Fruit fly (Drosophila melanogaster): ENCODE data around the gene CG7910.
A peak's percentile ranks its signal among the peaks of the same experiment; 100 is the strongest.

The CG7910 gene

DNA sequence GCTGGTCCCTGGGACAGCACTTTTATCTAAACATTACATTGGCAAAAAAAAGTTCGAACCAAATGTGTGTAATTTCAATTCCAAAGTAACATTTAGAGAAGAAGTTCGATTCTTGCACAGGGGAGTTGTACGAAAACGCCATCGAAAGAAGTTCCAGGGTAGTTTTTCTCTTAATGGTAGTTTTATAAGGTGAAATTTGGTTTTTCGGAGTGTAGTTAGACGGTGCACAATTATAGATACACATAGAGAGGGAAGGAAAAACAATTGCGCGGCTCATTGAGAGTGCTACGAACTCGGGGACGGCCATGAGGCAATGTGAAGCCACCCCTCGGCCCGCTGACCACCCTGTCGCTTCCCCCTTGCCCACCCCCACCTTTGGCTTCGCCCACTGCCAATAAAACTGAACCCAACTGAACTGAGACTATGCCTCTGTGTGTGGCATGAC, 23.2 kb downstream of the CG7910 start (continued):
- TF ChIP-seq CG6854 (GFP tag; optimal IDR thresholded peaks at IDR 0.05): no peak
- peak; percentile 18 for TF ChIP-seq Hr39 (GFP tag; optimal IDR thresholded peaks at IDR 0.05)
- no peak for TF ChIP-seq Sox102F (GFP tag; optimal IDR thresholded peaks at IDR 0.05)
- peak; percentile 64 for TF ChIP-seq CG6276 (GFP tag; optimal IDR thresholded peaks at IDR 0.05)
- peak; percentile 9 for TF ChIP-seq esn (GFP tag; optimal IDR thresholded peaks at IDR 0.05)
- TF ChIP-seq CG3919 (GFP tag; optimal IDR thresholded peaks at IDR 0.05): peak; percentile 50
- TF ChIP-seq CG3032 (tag; optimal IDR thresholded peaks at IDR 0.05): no peak
- peak; percentile 86 for TF ChIP-seq eg (GFP tag; IDR thresholded peaks at IDR 0.05)
- TF ChIP-seq Hr38 (GFP tag; optimal IDR thresholded peaks at IDR 0.05): no peak
- peak; percentile 74 for TF ChIP-seq CG32006 (GFP tag; optimal IDR thresholded peaks at IDR 0.05)
- TF ChIP-seq Gug (GFP tag; IDR thresholded peaks at IDR 0.05): peak; percentile 67
- TF ChIP-seq CG6808 (GFP tag; optimal IDR thresholded peaks at IDR 0.05): no peak
- peak; percentile 53 for TF ChIP-seq achi (GFP tag; optimal IDR thresholded peaks at IDR 0.05)
- TF ChIP-seq CG10631 (GFP tag; optimal IDR thresholded peaks at IDR 0.05): peak; percentile 44
- TF ChIP-seq CG6792 (GFP tag; optimal IDR thresholded peaks at IDR 0.05): peak; percentile 5
- TF ChIP-seq dsx (GFP tag; optimal IDR thresholded peaks at IDR 0.05; ENCODE audit: poor library complexity, severe bottlenecking): no peak
- no peak for TF ChIP-seq CG11762 (GFP tag; optimal IDR thresholded peaks at IDR 0.05; ENCODE audit: insufficient read depth)
- peak; percentile 11 for TF ChIP-seq CG7368 (GFP tag; optimal IDR thresholded peaks at IDR 0.05)
- TF ChIP-seq fd59A (GFP tag; optimal IDR thresholded peaks at IDR 0.05): no peak
- peak; percentile 81 for TF ChIP-seq Eip78C (GFP tag)
- peak; percentile 46 for TF ChIP-seq OdsH (GFP tag; optimal IDR thresholded peaks at IDR 0.05)
- TF ChIP-seq topi (GFP tag; optimal IDR thresholded peaks at IDR 0.05): no peak
- TF ChIP-seq CG15336 (GFP tag; IDR thresholded peaks at IDR 0.05): peak; percentile 82

DNA sequence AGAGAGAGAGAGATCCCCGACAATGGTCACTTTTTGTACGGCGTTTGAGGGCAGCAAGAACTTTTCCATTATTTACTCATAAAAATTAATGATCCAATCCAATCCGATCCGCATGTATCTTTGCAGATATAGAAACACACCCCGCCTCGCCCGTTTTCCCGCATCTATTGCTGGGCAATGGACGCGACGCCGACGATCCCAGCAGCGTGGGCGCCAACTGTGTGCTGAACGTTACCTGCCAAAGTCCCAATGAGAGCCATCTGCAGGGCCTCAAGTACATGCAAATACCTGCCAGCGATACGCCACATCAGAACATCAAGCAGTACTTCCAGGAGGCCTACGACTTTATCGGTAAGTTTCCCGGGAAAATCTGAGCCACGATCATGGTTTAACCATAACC, 23.9 kb downstream of the CG7910 start:
- no peak for TF ChIP-seq CG11902 (GFP tag; optimal IDR thresholded peaks at IDR 0.05)
- TF ChIP-seq CG6163 (GFP tag; IDR thresholded peaks at IDR 0.05): 0 out of 3 replicates have a peak, but pooled peaks have one; percentile 35

DNA sequence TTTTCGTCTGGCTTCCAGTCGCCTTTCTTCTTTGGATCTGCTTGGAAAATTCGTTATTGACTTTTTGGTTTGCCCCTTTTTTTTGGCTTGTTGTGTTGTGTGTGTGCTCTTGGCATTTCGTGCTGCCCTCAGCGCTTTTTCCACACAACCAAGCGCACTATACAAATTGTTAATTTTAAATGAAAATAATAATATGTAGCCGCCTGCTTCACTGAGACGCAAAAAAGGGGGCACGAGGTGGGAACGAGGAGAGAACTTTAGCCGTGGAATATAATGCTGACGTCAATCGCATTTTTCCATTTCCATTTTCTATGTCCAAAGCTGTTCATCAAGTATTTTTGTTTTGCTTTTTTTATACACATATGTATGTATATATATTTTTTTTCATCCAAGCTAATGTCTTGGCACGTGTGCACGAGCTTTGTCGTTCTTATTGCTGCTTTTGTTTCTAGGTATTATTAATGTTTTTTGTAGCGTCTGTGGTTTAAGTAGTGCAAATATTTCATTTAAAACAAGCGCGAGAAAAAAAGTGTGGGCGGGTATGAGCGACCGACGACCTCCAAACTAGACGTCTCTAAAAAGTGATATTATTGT, 24.8 kb downstream of the CG7910 start:
- TF ChIP-seq topi (GFP tag; optimal IDR thresholded peaks at IDR 0.05): no peak
- TF ChIP-seq Eip78C (GFP tag): peak; percentile 33

DNA sequence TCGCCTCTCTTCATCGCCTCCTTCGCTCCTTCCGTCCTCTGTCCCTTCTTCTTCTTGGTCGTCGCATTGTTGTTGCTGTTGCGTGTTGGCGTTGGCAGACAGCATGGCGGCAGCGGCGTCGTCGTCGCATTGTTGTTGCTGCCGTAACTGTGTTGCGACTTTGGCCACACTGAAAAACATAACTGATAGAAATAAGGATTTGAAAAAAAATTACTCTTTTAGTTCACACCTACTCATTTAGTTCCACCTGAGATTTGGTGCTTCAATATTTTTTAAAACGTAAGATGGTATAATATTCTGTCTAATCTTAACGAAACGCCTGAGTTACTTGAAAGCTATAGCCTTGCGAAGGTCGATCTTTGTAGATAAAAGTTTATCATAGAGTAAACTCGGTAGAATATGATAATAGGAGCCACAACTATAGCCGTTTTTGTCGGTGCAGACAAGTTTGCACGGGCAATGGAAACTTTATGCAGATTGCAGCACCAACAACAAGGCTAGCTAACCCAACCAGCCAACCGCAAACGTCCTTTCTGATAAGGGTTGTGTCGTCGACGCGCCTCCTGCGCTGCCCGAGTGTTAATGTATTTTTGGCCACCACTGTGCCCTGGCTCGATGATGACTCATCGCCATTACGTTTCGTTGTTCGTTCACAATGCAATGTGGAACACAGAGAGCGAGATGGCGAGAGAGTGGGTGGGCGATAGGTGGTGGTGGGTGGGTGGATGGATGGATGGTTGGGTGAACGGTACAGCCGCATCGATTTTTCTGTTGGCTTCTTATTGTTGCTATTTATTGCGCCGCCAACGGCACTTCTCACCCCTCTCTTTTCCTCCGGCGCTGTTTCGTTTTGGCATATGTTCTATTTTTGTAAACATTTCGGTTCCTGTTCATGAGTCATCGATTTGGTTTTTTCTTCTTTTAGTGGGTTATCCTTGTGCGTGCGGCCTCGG, 26.1 kb downstream of the CG7910 start:
- TF ChIP-seq CG7368 (GFP tag; optimal IDR thresholded peaks at IDR 0.05) (peak; percentile 87), CG6276 (GFP tag; optimal IDR thresholded peaks at IDR 0.05) (peak; percentile 85), Eip93F (GFP tag; optimal IDR thresholded peaks at IDR 0.05) (no peak), fd59A (GFP tag; optimal IDR thresholded peaks at IDR 0.05) (peak; percentile 94), CG16779 (tag; optimal IDR thresholded peaks at IDR 0.05) (peak; percentile 89), Gug (GFP tag; IDR thresholded peaks at IDR 0.05) (peak; percentile 55; the same call in 1 of the 2 replicates), achi (GFP tag; optimal IDR thresholded peaks at IDR 0.05) (peak; percentile 89), CG6792 (GFP tag; optimal IDR thresholded peaks at IDR 0.05) (peak; percentile 90), fkh (GFP tag; optimal IDR thresholded peaks at IDR 0.05) (peak; percentile 49), CG31627 (GFP tag; optimal IDR thresholded peaks at IDR 0.05) (peak; percentile 89), CG3032 (tag; optimal IDR thresholded peaks at IDR 0.05) (peak; percentile 94), CG10631 (GFP tag; optimal IDR thresholded peaks at IDR 0.05) (peak; percentile 93), Hr39 (GFP tag; optimal IDR thresholded peaks at IDR 0.05) (peak; percentile 89), CG6808 (GFP tag; optimal IDR thresholded peaks at IDR 0.05) (peak; percentile 96), fd85E (GFP tag; optimal IDR thresholded peaks at IDR 0.05) (peak; percentile 36), CG9139 (GFP tag; optimal IDR thresholded peaks at IDR 0.05) (peak; percentile 75), lz (GFP tag; optimal IDR thresholded peaks at IDR 0.05) (peak; percentile 90), eg (GFP tag; IDR thresholded peaks at IDR 0.05) (peak; percentile 78), CG6163 (GFP tag; IDR thresholded peaks at IDR 0.05) (peak; percentile 84), CG8119 (GFP tag; IDR thresholded peaks at IDR 0.05) (peak; percentile 92), CG11902 (GFP tag; optimal IDR thresholded peaks at IDR 0.05) (peak; percentile 83), Smox (GFP tag; optimal IDR thresholded peaks at IDR 0.05) (peak; percentile 87), CG3919 (GFP tag; optimal IDR thresholded peaks at IDR 0.05) (peak; percentile 92), CG15336 (GFP tag; IDR thresholded peaks at IDR 0.05) (peak; percentile 89), dsx (GFP tag; optimal IDR thresholded peaks at IDR 0.05; ENCODE audit: poor library complexity, severe bottlenecking) (peak; percentile 93), acj6 (GFP tag; optimal IDR thresholded peaks at IDR 0.05) (peak; percentile 92), CG8632 (GFP tag; optimal IDR thresholded peaks at IDR 0.05) (peak; percentile 92), Sox15 (GFP tag; optimal IDR thresholded peaks at IDR 0.05) (peak; percentile 91), CG4318 (GFP tag; optimal IDR thresholded peaks at IDR 0.05) (peak; percentile 81), CG34406 (GFP tag; optimal IDR thresholded peaks at IDR 0.05) (peak; percentile 90), vri (GFP tag; optimal IDR thresholded peaks at IDR 0.05) (peak; percentile 51)
